Worm (Caenorhabditis elegans) whole organism, early embryonic: ENCODE results near the gene nep-5.

Source experiments
- B0310.2 ChIP-seq: sonication (generic microtip); optimal IDR thresholded peaks from 2 replicates; lab custom pipeline; 2016; ENCODE audit warnings: mild to moderate bottlenecking, missing genetic modification characterization, missing compliant biosample characterization
- F13C5.2 ChIP-seq: sonication (generic microtip); optimal IDR thresholded peaks from 2 replicates; lab custom pipeline; 2017; ENCODE audit warnings: mild to moderate bottlenecking, missing genetic modification characterization, inconsistent platforms, missing compliant biosample characterization
- aly-1 ChIP-seq: sonication (generic microtip); optimal IDR thresholded peaks from 2 replicates; lab custom pipeline; 2016; ENCODE audit warnings: missing genetic modification characterization, missing compliant biosample characterization
- ama-1 ChIP-seq: fragments of 150-350 bp; optimal IDR thresholded peaks from 2 replicates; lab custom pipeline; 2014
- ceh-13 ChIP-seq: fragments of 200-800 bp; sonication (Bioruptor generic); optimal IDR thresholded peaks from 2 replicates; lab custom pipeline; 2018; ENCODE audit warnings: mild to moderate bottlenecking, missing genetic modification characterization, missing compliant biosample characterization
- ceh-36 ChIP-seq: sonication (generic microtip); optimal IDR thresholded peaks from 2 replicates; lab custom pipeline; 2016; ENCODE audit warnings: missing genetic modification characterization, inconsistent platforms, missing compliant biosample characterization
- ets-7 ChIP-seq: sonication (generic microtip); optimal IDR thresholded peaks from 2 replicates; lab custom pipeline; 2016; ENCODE audit warnings: missing genotype, missing genetic modification characterization, missing compliant biosample characterization
- flt-1 ChIP-seq: fragments of 200-800 bp; sonication (Bioruptor generic); IDR thresholded peaks from 2 replicates; pipeline ENCODE4 v1.3.6; 2022; ENCODE audit warnings: missing genetic modification characterization, missing compliant biosample characterization
- hmbx-1 ChIP-seq: sonication (generic microtip); optimal IDR thresholded peaks from 2 replicates; lab custom pipeline; 2016; ENCODE audit warnings: mild to moderate bottlenecking, missing genetic modification characterization, missing compliant biosample characterization
- hmg-4 ChIP-seq: fragments of 200-800 bp; sonication (Bioruptor generic); optimal IDR thresholded peaks from 2 replicates; lab custom pipeline; 2018; ENCODE audit warnings: mild to moderate bottlenecking, missing genetic modification characterization, missing compliant biosample characterization
- hnd-1 ChIP-seq: sonication (generic microtip); optimal IDR thresholded peaks from 2 replicates; lab custom pipeline; 2016; ENCODE audit warnings: missing genetic modification characterization, missing compliant biosample characterization
- pes-1 ChIP-seq: fragments of 200-800 bp; sonication (Bioruptor generic); IDR thresholded peaks from 2 replicates; pipeline ENCODE4 v1.3.6; 2022; ENCODE audit warnings: missing genetic modification reagents, missing genetic modification characterization, missing compliant biosample characterization
- scrt-1 ChIP-seq: fragments of 200-800 bp; sonication (Bioruptor generic); IDR thresholded peaks from 2 replicates; pipeline ENCODE4 v1.3.6; 2022; ENCODE audit warnings: missing genetic modification characterization, missing compliant biosample characterization
- sea-1 ChIP-seq: fragments of 200-800 bp; sonication (Bioruptor generic); conservative IDR thresholded peaks from 2 replicates; pipeline ENCODE4 v1.3.6; 2022; ENCODE audit warnings: missing genetic modification characterization, missing compliant biosample characterization
- tbx-11 ChIP-seq: fragments of 200-800 bp; sonication (Bioruptor generic); IDR thresholded peaks from 2 replicates; pipeline ENCODE4 v1.3.6; 2022; ENCODE audit warnings: missing genetic modification characterization, missing compliant biosample characterization
- tbx-37 ChIP-seq: fragments of 200-800 bp; sonication (Bioruptor generic); conservative IDR thresholded peaks from 2 replicates; pipeline ENCODE4 v1.3.6; 2022; ENCODE audit warnings: missing genetic modification reagents, missing genetic modification characterization, missing compliant biosample characterization
- tra-4 ChIP-seq: sonication (generic microtip); optimal IDR thresholded peaks from 2 replicates; lab custom pipeline; 2017; ENCODE audit warnings: missing genetic modification characterization, missing compliant biosample characterization

The nep-5 gene

DNA sequence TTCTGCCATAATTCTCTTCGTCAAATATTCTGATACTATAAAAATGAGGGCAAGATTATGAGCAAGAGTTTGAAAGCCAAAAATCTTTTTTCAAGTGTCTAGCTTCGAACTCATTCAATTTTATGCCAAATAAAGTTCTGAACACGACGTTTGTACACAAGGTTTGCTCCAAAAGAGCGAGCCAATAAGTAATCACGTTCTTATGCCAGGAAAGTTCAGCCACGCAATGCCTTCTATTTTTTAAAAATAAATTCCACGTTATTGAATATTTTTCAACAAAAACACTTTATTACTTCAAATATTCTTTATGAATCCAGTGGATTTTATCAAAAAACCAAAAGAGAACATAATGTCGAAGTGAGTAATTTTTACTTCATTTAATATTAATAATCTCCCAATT is at the start of gene nep-5:
nep-5 (plus strand) TSS at position 301 of the 400 bp plus-strand sequence.
- TF ChIP-seq pes-1, result no peak
- no peak for TF ChIP-seq B0310.2 (tag; lab: Kevin White, UChicago)
- TF ChIP-seq ets-7 (tag; lab: Kevin White, UChicago), result no peak
- no peak for TF ChIP-seq ceh-36
- TF ChIP-seq hmbx-1 (tag; lab: Kevin White, UChicago), result no peak
- no peak for TF ChIP-seq tbx-11 (GFP tag; lab: Robert Waterston, UW)
- no peak for TF ChIP-seq hnd-1 (tag; lab: Kevin White, UChicago)
- no peak for TF ChIP-seq aly-1 (tag; lab: Kevin White, UChicago)
- TF ChIP-seq hmg-4 (GFP tag; lab: Kevin White, UChicago), result no peak
- no peak for TF ChIP-seq tbx-37 (GFP tag; lab: Robert Waterston, UW)
- TF ChIP-seq ama-1 (lab: Kevin White, UChicago), result no peak
- TF ChIP-seq scrt-1 (GFP tag; lab: Robert Waterston, UW), result no peak
- TF ChIP-seq tra-4 (tag; lab: Kevin White, UChicago), result no peak
- no peak for TF ChIP-seq sea-1 (GFP tag; lab: Robert Waterston, UW)
- no peak for TF ChIP-seq ceh-13 (GFP tag; lab: Kevin White, UChicago)

DNA sequence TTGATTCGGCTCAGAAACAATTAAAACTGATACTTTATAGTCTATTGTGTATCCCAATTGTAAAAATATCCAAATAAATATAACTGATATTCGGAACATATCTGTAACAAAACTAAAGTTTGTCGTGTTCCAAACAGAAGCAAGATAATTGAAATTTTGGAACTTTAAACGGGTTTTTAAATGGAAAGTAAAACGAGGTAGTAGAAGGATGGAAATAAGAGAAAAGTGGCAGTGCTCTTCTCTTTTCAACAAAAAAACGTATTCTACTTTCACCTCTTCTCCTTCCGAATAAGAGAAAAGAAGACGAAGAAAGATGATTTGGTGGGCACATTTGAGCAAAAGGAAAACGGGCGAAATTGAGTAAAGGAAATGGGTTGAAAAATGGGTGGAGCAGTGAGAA is 41.4 kb upstream of the nep-5 start, which contains the start of gene nmr-1:
nmr-1 (minus strand) TSS at position 101 of the 400 bp plus-strand sequence.
- TF ChIP-seq ets-7 (tag; lab: Kevin White, UChicago), result no peak

DNA sequence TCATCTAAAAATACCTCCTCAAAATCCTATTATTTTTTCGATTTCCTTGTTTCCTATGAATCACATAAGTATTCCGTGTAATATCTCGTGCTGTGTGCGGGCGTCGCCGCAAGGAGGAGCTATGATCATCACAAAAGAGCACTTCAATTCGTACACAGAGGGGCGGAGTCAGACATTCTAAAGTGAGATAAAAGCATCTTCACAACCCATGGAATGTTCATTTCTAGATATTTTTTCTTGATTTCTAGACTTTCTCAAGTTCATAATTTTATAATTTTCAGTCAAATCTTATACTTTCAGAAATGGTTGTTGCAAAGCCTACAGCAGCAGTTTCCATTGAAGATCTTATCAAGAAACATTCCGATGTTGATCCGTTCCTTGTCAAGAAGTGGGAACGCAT is 40.6 kb upstream of the nep-5 start, which contains the start of gene cex-1:
cex-1 (plus strand) TSS at position 301 of the 400 bp plus-strand sequence.
- TF ChIP-seq tbx-11 (GFP tag; lab: Robert Waterston, UW), result no peak
- TF ChIP-seq ama-1 (lab: Kevin White, UChicago), result no peak
- TF ChIP-seq hmbx-1 (tag; lab: Kevin White, UChicago), result no peak
- no peak for TF ChIP-seq ceh-13 (GFP tag; lab: Kevin White, UChicago)
- no peak for TF ChIP-seq tra-4 (tag; lab: Kevin White, UChicago)
- TF ChIP-seq B0310.2 (tag; lab: Kevin White, UChicago), result no peak
- TF ChIP-seq aly-1 (tag; lab: Kevin White, UChicago), result no peak
- no peak for TF ChIP-seq pes-1
- no peak for TF ChIP-seq ets-7 (tag; lab: Kevin White, UChicago)
- TF ChIP-seq hnd-1 (tag; lab: Kevin White, UChicago), result no peak
- no peak for TF ChIP-seq tbx-37 (GFP tag; lab: Robert Waterston, UW)
- no peak for TF ChIP-seq ceh-36
- no peak for TF ChIP-seq scrt-1 (GFP tag; lab: Robert Waterston, UW)
- TF ChIP-seq sea-1 (GFP tag; lab: Robert Waterston, UW), result no peak
- no peak for TF ChIP-seq flt-1 (GFP tag; lab: Robert Waterston, UW)
- no peak for TF ChIP-seq hmg-4 (GFP tag; lab: Kevin White, UChicago)
- TF ChIP-seq F13C5.2 (tag; lab: Kevin White, UChicago), result no peak

DNA sequence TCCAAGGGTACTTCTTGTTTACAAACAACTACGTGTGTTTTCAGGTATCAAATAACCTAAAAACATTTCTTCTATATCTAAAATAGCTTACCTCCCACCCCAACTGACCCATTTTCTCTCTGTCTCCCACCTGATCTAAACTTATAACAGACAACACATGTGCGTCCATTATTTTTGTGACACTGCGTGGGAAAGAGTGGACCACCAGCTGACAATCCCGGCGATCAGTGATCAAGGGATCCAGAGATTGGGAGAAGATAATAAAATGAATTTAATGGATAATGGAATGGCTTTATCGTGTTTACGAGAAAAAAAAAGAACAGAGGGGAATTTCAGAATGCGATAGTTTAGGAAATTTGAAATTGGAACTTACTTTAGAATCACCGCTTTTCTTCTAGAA is 38.7 kb upstream of the nep-5 start:
- TF ChIP-seq hmg-4 (GFP tag; lab: Kevin White, UChicago) (no peak), hnd-1 (tag; lab: Kevin White, UChicago) (no peak), sea-1 (GFP tag; lab: Robert Waterston, UW) (no peak), scrt-1 (GFP tag; lab: Robert Waterston, UW) (no peak), flt-1 (GFP tag; lab: Robert Waterston, UW) (no peak), ama-1 (lab: Kevin White, UChicago) (no peak), tbx-37 (GFP tag; lab: Robert Waterston, UW) (no peak), pes-1 (no peak), ceh-13 (GFP tag; lab: Kevin White, UChicago) (no peak), F13C5.2 (tag; lab: Kevin White, UChicago) (no peak), tbx-11 (GFP tag; lab: Robert Waterston, UW) (no peak), ceh-36 (no peak), aly-1 (tag; lab: Kevin White, UChicago) (no peak), ets-7 (tag; lab: Kevin White, UChicago) (no peak), B0310.2 (tag; lab: Kevin White, UChicago) (no peak), tra-4 (tag; lab: Kevin White, UChicago) (no peak), hmbx-1 (tag; lab: Kevin White, UChicago) (no peak)

DNA sequence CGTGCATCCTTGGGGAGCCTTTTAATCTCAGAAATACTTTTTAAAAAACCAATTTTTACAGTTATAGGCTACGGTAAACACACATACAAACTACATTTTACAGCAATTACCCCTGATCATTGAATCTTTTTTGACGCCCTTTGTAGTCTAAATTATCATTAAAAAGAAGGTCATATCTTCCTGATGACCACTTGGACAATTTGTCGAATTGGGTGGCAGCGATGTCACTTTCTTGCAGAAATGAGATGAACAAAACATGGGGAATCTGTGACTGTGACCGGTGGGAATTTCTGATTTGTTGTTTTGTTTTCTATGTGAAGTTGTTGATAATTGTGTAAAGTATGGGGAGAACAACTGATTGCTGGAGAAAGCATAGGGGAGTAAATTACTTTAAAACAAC is 38.3 kb upstream of the nep-5 start:
- TF ChIP-seq flt-1 (GFP tag; lab: Robert Waterston, UW) (no peak), sea-1 (GFP tag; lab: Robert Waterston, UW) (no peak), tbx-37 (GFP tag; lab: Robert Waterston, UW) (no peak), ets-7 (tag; lab: Kevin White, UChicago) (no peak), aly-1 (tag; lab: Kevin White, UChicago) (no peak), hmg-4 (GFP tag; lab: Kevin White, UChicago) (no peak), scrt-1 (GFP tag; lab: Robert Waterston, UW) (no peak), hmbx-1 (tag; lab: Kevin White, UChicago) (no peak), ama-1 (lab: Kevin White, UChicago) (no peak), hnd-1 (tag; lab: Kevin White, UChicago) (no peak), tra-4 (tag; lab: Kevin White, UChicago) (no peak), pes-1 (no peak), ceh-36 (no peak), F13C5.2 (tag; lab: Kevin White, UChicago) (no peak), ceh-13 (GFP tag; lab: Kevin White, UChicago) (no peak), B0310.2 (tag; lab: Kevin White, UChicago) (no peak)

DNA sequence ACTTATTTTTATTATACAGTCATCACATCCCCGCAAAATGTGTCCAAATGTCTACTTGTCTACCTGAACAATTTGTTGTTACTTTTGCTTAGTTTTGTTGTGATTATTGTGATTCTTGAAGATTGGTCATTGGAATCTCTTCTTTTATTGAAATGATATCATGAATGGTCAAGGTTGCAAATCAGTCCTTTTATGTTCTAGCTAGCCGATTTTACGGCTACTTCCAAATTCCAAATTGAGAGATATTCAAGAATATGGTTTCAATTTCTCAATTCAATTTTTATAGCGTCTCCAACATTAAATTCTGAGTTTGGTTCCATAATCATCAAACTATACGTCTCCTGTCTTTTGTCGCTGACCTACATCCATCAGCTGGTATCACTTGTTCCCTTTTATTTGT is 36.7 kb upstream of the nep-5 start:
- TF ChIP-seq ceh-13 (GFP tag; lab: Kevin White, UChicago), result no peak
- no peak for TF ChIP-seq tbx-11 (GFP tag; lab: Robert Waterston, UW)
- no peak for TF ChIP-seq B0310.2 (tag; lab: Kevin White, UChicago)

DNA sequence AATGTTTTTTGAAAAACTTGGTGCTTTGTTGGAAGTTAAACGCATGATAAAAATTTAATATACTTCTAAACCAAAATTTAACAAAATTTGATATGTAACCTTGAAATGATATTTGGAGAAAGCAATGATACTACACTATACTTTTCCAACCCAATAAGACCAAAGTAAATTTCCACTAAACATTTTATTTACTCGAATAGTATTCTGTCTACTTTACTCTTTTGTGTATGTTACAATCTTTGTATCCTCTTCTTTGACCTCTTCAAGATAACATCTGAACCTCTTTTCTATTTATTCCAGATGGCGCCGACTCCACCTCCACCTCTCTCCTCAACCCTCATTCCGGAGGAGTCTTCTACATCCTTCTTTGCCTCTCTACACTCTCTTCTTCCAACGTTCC is 34.4 kb upstream of the nep-5 start, which contains the start of gene dhs-5:
dhs-5 (plus strand) TSS at position 301 of the 400 bp plus-strand sequence.
- TF ChIP-seq ceh-13 (GFP tag; lab: Kevin White, UChicago), result no peak
- TF ChIP-seq ets-7 (tag; lab: Kevin White, UChicago), result no peak
- no peak for TF ChIP-seq F13C5.2 (tag; lab: Kevin White, UChicago)
- TF ChIP-seq flt-1 (GFP tag; lab: Robert Waterston, UW), result no peak
